Fruit fly (Drosophila melanogaster) whole organism, prepupa: ENCODE results near the gene CG6163.
A peak's percentile ranks its signal among the peaks of the same experiment; 100 is the strongest.

Experiments used
- CG11294 ChIP-seq: fragments of 200-800 bp; sonication (Bioruptor generic); IDR thresholded peaks from 2 replicates; pipeline ENCODE4 v1.3.6; 2022; ENCODE audit warnings: missing biosample characterization, missing genetic modification characterization
- CG11762 ChIP-seq: fragments of 200-800 bp; sonication (Bioruptor generic); optimal IDR thresholded peaks from 3 replicates; lab custom pipeline; 2016; ENCODE audit warnings: missing biosample characterization, missing genetic modification characterization; ENCODE audit not compliant: insufficient read depth
- CG15336 ChIP-seq: fragments of 200-800 bp; sonication (Bioruptor generic); IDR thresholded peaks from 2 replicates; pipeline ENCODE4 v1.3.6; 2022; ENCODE audit warnings: missing biosample characterization, missing genetic modification characterization
- CG1621 ChIP-seq: fragments of 200-800 bp; sonication (Bioruptor generic); optimal IDR thresholded peaks from 3 replicates; lab custom pipeline; 2018; ENCODE audit warnings: missing biosample characterization, mild to moderate bottlenecking, missing genetic modification characterization
- CG16779 ChIP-seq: fragments of 200-800 bp; sonication (Bioruptor generic); optimal IDR thresholded peaks from 3 replicates; lab custom pipeline; 2017; ENCODE audit warnings: missing biosample characterization, mild to moderate bottlenecking, missing genetic modification characterization
- CG3032 ChIP-seq: fragments of 200-800 bp; optimal IDR thresholded peaks from 2 replicates; lab custom pipeline; 2019; ENCODE audit warnings: missing biosample characterization, mild to moderate bottlenecking, missing genetic modification characterization, moderate library complexity
- CG31627 ChIP-seq: fragments of 200-800 bp; sonication (Bioruptor generic); optimal IDR thresholded peaks from 3 replicates; lab custom pipeline; 2016; ENCODE audit warnings: missing biosample characterization, missing genetic modification characterization
- CG32006 ChIP-seq: fragments of 200-800 bp; sonication (Bioruptor generic); optimal IDR thresholded peaks from 3 replicates; lab custom pipeline; 2017; ENCODE audit warnings: missing biosample characterization, mild to moderate bottlenecking, missing genetic modification characterization
- CG34406 ChIP-seq: fragments of 200-800 bp; sonication (Bioruptor generic); optimal IDR thresholded peaks from 3 replicates; lab custom pipeline; 2016; ENCODE audit warnings: missing biosample characterization, missing genetic modification characterization
- CG3919 ChIP-seq: fragments of 200-800 bp; sonication (Bioruptor generic); optimal IDR thresholded peaks from 3 replicates; lab custom pipeline; 2016; ENCODE audit warnings: missing biosample characterization, missing genetic modification characterization
- CG4318 ChIP-seq: fragments of 200-800 bp; sonication (Bioruptor generic); optimal IDR thresholded peaks from 3 replicates; lab custom pipeline; 2017; ENCODE audit warnings: missing biosample characterization, mild to moderate bottlenecking, missing genetic modification characterization
- CG6163 ChIP-seq: fragments of 200-800 bp; sonication (Bioruptor generic); IDR thresholded peaks from 3 replicates; pipeline ENCODE4 v1.3.6; 2022; ENCODE audit warnings: missing biosample characterization, missing genetic modification characterization
- CG6276 ChIP-seq: fragments of 200-800 bp; sonication (Bioruptor generic); optimal IDR thresholded peaks from 2 replicates; lab custom pipeline; 2017; ENCODE audit warnings: missing biosample characterization, mild to moderate bottlenecking, missing genetic modification characterization
- CG6854 ChIP-seq: fragments of 200-800 bp; sonication (Bioruptor generic); optimal IDR thresholded peaks from 2 replicates; lab custom pipeline; 2017; ENCODE audit warnings: missing biosample characterization, mild to moderate bottlenecking, missing genetic modification characterization
- CG8119 ChIP-seq: fragments of 200-800 bp; sonication (Bioruptor generic); IDR thresholded peaks from 3 replicates; pipeline ENCODE4 v1.3.6; 2022; ENCODE audit warnings: missing biosample characterization, missing genetic modification characterization
- CG8319 ChIP-seq: fragments of 200-800 bp; sonication (Bioruptor generic); optimal IDR thresholded peaks from 3 replicates; lab custom pipeline; 2016; ENCODE audit warnings: missing biosample characterization, missing genetic modification characterization
- Eip78C ChIP-seq: fragments of 200-800 bp; sonication (Bioruptor generic); peaks from one replicate; lab custom pipeline; 2016; ENCODE audit warnings: missing biosample characterization, missing genetic modification characterization
- Ets21C ChIP-seq: fragments of 200-800 bp; sonication (Bioruptor generic); optimal IDR thresholded peaks from 3 replicates; lab custom pipeline; 2016; ENCODE audit warnings: missing biosample characterization, missing genetic modification characterization
- Ets96B ChIP-seq: fragments of 200-800 bp; optimal IDR thresholded peaks from 2 replicates; lab custom pipeline; 2019; ENCODE audit warnings: missing biosample characterization, mild to moderate bottlenecking, missing genetic modification characterization, moderate library complexity
- Hr38 ChIP-seq: sonication (Bioruptor generic); optimal IDR thresholded peaks from 2 replicates; lab custom pipeline; 2016; ENCODE audit warnings: missing biosample characterization, missing genetic modification characterization
- Hr39 ChIP-seq: fragments of 200-800 bp; sonication (Bioruptor generic); optimal IDR thresholded peaks from 2 replicates; lab custom pipeline; 2016; ENCODE audit warnings: missing biosample characterization, missing genetic modification characterization
- Lpt ChIP-seq: fragments of 200-800 bp; sonication (Bioruptor generic); optimal IDR thresholded peaks from 3 replicates; lab custom pipeline; 2016; ENCODE audit warnings: missing biosample characterization, missing genetic modification characterization
- Met ChIP-seq: fragments of 200-800 bp; sonication (Bioruptor generic); optimal IDR thresholded peaks from 3 replicates; lab custom pipeline; 2016; ENCODE audit warnings: missing biosample characterization, missing genetic modification characterization
- OdsH ChIP-seq: fragments of 200-800 bp; sonication (Bioruptor generic); optimal IDR thresholded peaks from 3 replicates; lab custom pipeline; 2016; ENCODE audit warnings: missing biosample characterization, missing genetic modification characterization
- Sox14 ChIP-seq: fragments of 200-800 bp; sonication (Bioruptor generic); optimal IDR thresholded peaks from 3 replicates; lab custom pipeline; 2016; ENCODE audit warnings: missing biosample characterization, missing genetic modification characterization
- Sox15 ChIP-seq: fragments of 200-800 bp; sonication (Bioruptor generic); optimal IDR thresholded peaks from 3 replicates; lab custom pipeline; 2016; ENCODE audit warnings: missing biosample characterization, missing genetic modification characterization
- acj6 ChIP-seq: fragments of 200-800 bp; sonication (Bioruptor generic); optimal IDR thresholded peaks from 3 replicates; lab custom pipeline; 2016; ENCODE audit warnings: missing biosample characterization, missing genetic modification characterization
- dsx ChIP-seq: fragments of 200-800 bp; optimal IDR thresholded peaks from 3 replicates; lab custom pipeline; 2019; ENCODE audit warnings: missing biosample characterization, mild to moderate bottlenecking, missing genetic modification characterization, moderate library complexity; ENCODE audit not compliant: poor library complexity, severe bottlenecking
- eg ChIP-seq: fragments of 200-800 bp; sonication (Bioruptor generic); IDR thresholded peaks from 3 replicates; pipeline ENCODE4 v1.3.6; 2022; ENCODE audit warnings: missing biosample characterization, missing genetic modification characterization
- fd59A ChIP-seq: fragments of 200-800 bp; sonication (Bioruptor generic); optimal IDR thresholded peaks from 2 replicates; lab custom pipeline; 2017; ENCODE audit warnings: missing biosample characterization, mild to moderate bottlenecking, missing genetic modification characterization, missing genetic modification reagents
- fd85E ChIP-seq: fragments of 200-800 bp; sonication (Bioruptor generic); optimal IDR thresholded peaks from 3 replicates; lab custom pipeline; 2016; ENCODE audit warnings: missing biosample characterization, missing genetic modification characterization
- fkh ChIP-seq: fragments of 200-800 bp; sonication (Bioruptor generic); optimal IDR thresholded peaks from 3 replicates; lab custom pipeline; 2017; ENCODE audit warnings: missing biosample characterization, mild to moderate bottlenecking, missing genetic modification characterization, moderate library complexity
- lz ChIP-seq: fragments of 200-800 bp; sonication (Bioruptor generic); optimal IDR thresholded peaks from 3 replicates; lab custom pipeline; 2016; ENCODE audit warnings: missing biosample characterization, missing genetic modification characterization
- net ChIP-seq: fragments of 200-800 bp; sonication (Bioruptor generic); optimal IDR thresholded peaks from 3 replicates; lab custom pipeline; 2016; ENCODE audit warnings: missing biosample characterization, missing genetic modification characterization
- pdm3 ChIP-seq: fragments of 200-800 bp; sonication (Bioruptor generic); optimal IDR thresholded peaks from 3 replicates; lab custom pipeline; 2016; ENCODE audit warnings: missing biosample characterization, missing genetic modification characterization
- salr ChIP-seq, 2 experiments: fragments of 200-800 bp; sonication (Bioruptor generic); optimal IDR thresholded peaks; 3 replicates each; lab custom pipeline; 2016 to 2018; ENCODE audit warnings: missing biosample characterization in 2 of 2, missing genetic modification characterization in 2 of 2, mild to moderate bottlenecking in 1 of 2
- ss ChIP-seq, 2 experiments: fragments of 200-800 bp; sonication (Bioruptor generic); optimal IDR thresholded peaks; 2 replicates in 1 of 2; 3 replicates in 1 of 2; lab custom pipeline; 2017 to 2018; ENCODE audit warnings: mild to moderate bottlenecking in 2 of 2, missing biosample characterization in 2 of 2, missing genetic modification characterization in 2 of 2, moderate library complexity in 1 of 2

The CG6163 gene

dm6 chr3L:11348971-11349907, 15.4 kb downstream of the CG6163 start (continued):
- peak; percentile 47 for TF ChIP-seq CG8319 (GFP tag; lab: Kevin White, UChicago)
- TF ChIP-seq fd59A = peak; percentile 83
- TF ChIP-seq Met = peak; percentile 44
- peak; percentile 75 for TF ChIP-seq CG3919 (GFP tag; lab: Kevin White, UChicago)
- TF ChIP-seq CG6854 (GFP tag; lab: Kevin White, UChicago) = peak; percentile 11
- peak; percentile 40 for TF ChIP-seq Sox14
- no peak for TF ChIP-seq fd85E (GFP tag; lab: Kevin White, UChicago)
- TF ChIP-seq Hr38 = no peak
- peak; percentile 90 for TF ChIP-seq CG6163 (GFP tag; lab: Robert Waterston, UW)
- peak; percentile 94 for TF ChIP-seq Eip78C (GFP tag; lab: Kevin White, UChicago)
- peak; percentile 70 for TF ChIP-seq Sox15
- peak; percentile 88 for TF ChIP-seq Ets96B (tag; lab: Kevin White, UChicago)
- peak; percentile 81 for TF ChIP-seq acj6 (GFP tag; lab: Kevin White, UChicago)
- TF ChIP-seq ss (GFP tag; optimal IDR thresholded peaks at IDR 0.05; lab: Kevin White, UChicago) = peak; percentile 85 to 90
- peak; percentile 89 for TF ChIP-seq CG3032 (tag; lab: Kevin White, UChicago)
- peak; percentile 52 for TF ChIP-seq lz (GFP tag; lab: Kevin White, UChicago)
- peak; percentile 81 for TF ChIP-seq net (GFP tag; lab: Kevin White, UChicago)
- peak; percentile 65 to 66 for TF ChIP-seq salr (GFP tag; optimal IDR thresholded peaks at IDR 0.05; lab: Kevin White, UChicago)
- TF ChIP-seq Lpt (GFP tag; lab: Kevin White, UChicago) = peak; percentile 36
- peak; percentile 69 for TF ChIP-seq CG11762 (GFP tag; lab: Kevin White, UChicago)
- TF ChIP-seq fkh (GFP tag; lab: Kevin White, UChicago) = no peak
- peak; percentile 91 for TF ChIP-seq CG16779 (tag; lab: Kevin White, UChicago)
- TF ChIP-seq CG1621 (tag; lab: Kevin White, UChicago) = peak; percentile 85
- TF ChIP-seq CG34406 = peak; percentile 92
- peak; percentile 92 for TF ChIP-seq eg

dm6 chr3L:11346980-11347379, 17.7 kb downstream of the CG6163 start:
- no peak for TF ChIP-seq fd59A
- TF ChIP-seq Ets21C (GFP tag; lab: Kevin White, UChicago) = no peak
- peak in 1 of 2 experiments; percentile 16 for TF ChIP-seq salr (GFP tag; optimal IDR thresholded peaks at IDR 0.05; lab: Kevin White, UChicago)
- TF ChIP-seq dsx (GFP tag; lab: Kevin White, UChicago) = no peak
- TF ChIP-seq Hr39 (GFP tag; lab: Kevin White, UChicago) = no peak
- peak; percentile 48; the same call in 1 of the 2 replicates for TF ChIP-seq CG11294 (GFP tag; lab: Robert Waterston, UW)
- peak; percentile 13 for TF ChIP-seq pdm3 (GFP tag; lab: Kevin White, UChicago)
- no peak for TF ChIP-seq CG3919 (GFP tag; lab: Kevin White, UChicago)
- TF ChIP-seq acj6 (GFP tag; lab: Kevin White, UChicago) = no peak
- TF ChIP-seq Eip78C (GFP tag; lab: Kevin White, UChicago) = peak; percentile 59
- no peak for TF ChIP-seq OdsH
- no peak for TF ChIP-seq CG31627 (GFP tag; lab: Kevin White, UChicago)
- TF ChIP-seq CG6276 (GFP tag; lab: Kevin White, UChicago) = peak; percentile 20
- no peak for TF ChIP-seq Ets96B (tag; lab: Kevin White, UChicago)
- TF ChIP-seq eg = peak; percentile 39; the same call in 1 of the 3 replicates
- peak; percentile 58 for TF ChIP-seq CG32006 (GFP tag; lab: Kevin White, UChicago)
- TF ChIP-seq CG4318 (GFP tag; lab: Kevin White, UChicago) = peak; percentile 5
- peak; percentile 67 for TF ChIP-seq CG15336 (GFP tag; lab: Robert Waterston, UW)
- peak; percentile 51 for TF ChIP-seq CG8119
- 0 out of 3 replicates have a peak, but pooled peaks have one; percentile 16 for TF ChIP-seq CG6163 (GFP tag; lab: Robert Waterston, UW)
